Worm (Caenorhabditis elegans) whole organism, L4 larva: ENCODE data around the gene K10F12.7.

Source experiments
- F26F4.8 ChIP-seq: fragments of 200-800 bp; sonication (Bioruptor generic); conservative IDR thresholded peaks from 2 replicates; pipeline ENCODE4 v1.3.6; 2022; ENCODE audit warnings: missing genetic modification characterization, missing compliant biosample characterization
- T26A8.4 ChIP-seq: fragments of 200-800 bp; sonication (Bioruptor generic); IDR thresholded peaks from 2 replicates; pipeline ENCODE4 v1.3.6; 2022; ENCODE audit warnings: missing genetic modification characterization, missing compliant biosample characterization
- Y105C5A.15 ChIP-seq: fragments of 200-800 bp; sonication (Bioruptor generic); IDR thresholded peaks from 2 replicates; pipeline ENCODE4 v1.3.6; 2022; ENCODE audit warnings: missing genetic modification characterization, missing compliant biosample characterization
- Y5F2A.4 ChIP-seq: fragments of 200-800 bp; sonication (Bioruptor generic); optimal IDR thresholded peaks from 2 replicates; lab custom pipeline; 2018; ENCODE audit warnings: mild to moderate bottlenecking, missing genetic modification characterization, missing compliant biosample characterization
- Y75B8A.6 ChIP-seq: fragments of 200-800 bp; sonication (Bioruptor generic); IDR thresholded peaks from 2 replicates; pipeline ENCODE4 v1.3.6; 2022; ENCODE audit warnings: missing genetic modification reagents, missing genetic modification characterization, missing compliant biosample characterization
- ceh-20 ChIP-seq: fragments of 200-800 bp; sonication (Bioruptor generic); IDR thresholded peaks from 2 replicates; pipeline ENCODE4 v1.3.6; 2022; ENCODE audit warnings: missing genetic modification reagents, missing genetic modification characterization, missing compliant biosample characterization
- ceh-28 ChIP-seq: fragments of 150-350 bp; optimal IDR thresholded peaks from 2 replicates; lab custom pipeline; 2014; ENCODE audit warnings: missing biosample characterization, missing genetic modification reagents, missing genetic modification characterization
- ceh-32 ChIP-seq: sonication (generic microtip); optimal IDR thresholded peaks from 2 replicates; lab custom pipeline; 2016; ENCODE audit warnings: mild to moderate bottlenecking, missing genetic modification characterization, missing compliant biosample characterization; ENCODE audit not compliant: poor library complexity
- ceh-82 ChIP-seq: sonication (generic microtip); optimal IDR thresholded peaks from 2 replicates; lab custom pipeline; 2017; ENCODE audit warnings: missing biosample characterization, missing genetic modification characterization
- ces-1 ChIP-seq: fragments of 150-350 bp; sonication (generic microtip); optimal IDR thresholded peaks from 4 replicates; lab custom pipeline; 2014; ENCODE audit warnings: missing biosample characterization, missing genetic modification reagents, missing genetic modification characterization
- cey-2 ChIP-seq: sonication (generic microtip); optimal IDR thresholded peaks from 3 replicates; lab custom pipeline; 2017; ENCODE audit warnings: missing genetic modification characterization, mild to moderate bottlenecking, missing compliant biosample characterization, antibody characterized with exemption, borderline replicate concordance; ENCODE audit not compliant: insufficient read depth
- dmd-8 ChIP-seq: fragments of 200-800 bp; sonication (Bioruptor generic); IDR thresholded peaks from 2 replicates; pipeline ENCODE4 v1.3.6; 2022; ENCODE audit warnings: missing genetic modification characterization, missing compliant biosample characterization
- dpl-1 ChIP-seq: fragments of 150-350 bp; optimal IDR thresholded peaks from 2 replicates; lab custom pipeline; 2014; ENCODE audit warnings: missing biosample characterization, missing genetic modification reagents, missing genetic modification characterization
- duxl-1 ChIP-seq: sonication (generic microtip); optimal IDR thresholded peaks from 2 replicates; lab custom pipeline; 2016; ENCODE audit warnings: mild to moderate bottlenecking, missing genetic modification characterization, moderate library complexity, missing compliant biosample characterization; ENCODE audit not compliant: poor library complexity
- dve-1 ChIP-seq: sonication (generic microtip); optimal IDR thresholded peaks from 2 replicates; lab custom pipeline; 2017; ENCODE audit warnings: antibody characterized with exemption, mild to moderate bottlenecking, missing genetic modification characterization, missing compliant biosample characterization; ENCODE audit not compliant: insufficient read depth
- egl-43 ChIP-seq: fragments of 200-800 bp; sonication (Bioruptor generic); IDR thresholded peaks from 2 replicates; pipeline ENCODE4 v1.3.6; 2022; ENCODE audit warnings: missing genetic modification reagents, missing genetic modification characterization, missing compliant biosample characterization
- hlh-11 ChIP-seq: fragments of 200-800 bp; sonication (Bioruptor generic); optimal IDR thresholded peaks from 2 replicates; lab custom pipeline; 2018; ENCODE audit warnings: mild to moderate bottlenecking, missing genetic modification characterization, missing compliant biosample characterization
- hlh-30 ChIP-seq: sonication (generic microtip); optimal IDR thresholded peaks from 2 replicates; lab custom pipeline; 2017; ENCODE audit warnings: antibody characterized with exemption, mild to moderate bottlenecking, missing genetic modification characterization, missing compliant biosample characterization; ENCODE audit not compliant: insufficient read depth
- hmg-1.1 ChIP-seq: fragments of 200-800 bp; sonication (Bioruptor generic); IDR thresholded peaks from 2 replicates; pipeline ENCODE4 v1.3.6; 2022; ENCODE audit warnings: missing genetic modification reagents, missing genetic modification characterization, missing compliant biosample characterization
- jun-1 ChIP-seq: fragments of 150-350 bp; optimal IDR thresholded peaks from 2 replicates; lab custom pipeline; 2014; ENCODE audit warnings: missing biosample characterization, missing genetic modification reagents, missing genetic modification characterization
- lin-1 ChIP-seq: fragments of 200-800 bp; sonication (Bioruptor generic); IDR thresholded peaks from 2 replicates; pipeline ENCODE4 v1.3.6; 2022; ENCODE audit warnings: missing genetic modification reagents, missing genetic modification characterization, missing compliant biosample characterization
- lin-39 ChIP-seq: fragments of 150-350 bp; optimal IDR thresholded peaks from 2 replicates; lab custom pipeline; 2014; ENCODE audit warnings: missing biosample characterization, missing genetic modification reagents, missing genetic modification characterization
- lir-3 ChIP-seq: sonication (generic microtip); optimal IDR thresholded peaks from 2 replicates; lab custom pipeline; 2016; ENCODE audit warnings: mild to moderate bottlenecking, missing genetic modification characterization, missing compliant biosample characterization
- lsy-2 ChIP-seq, 2 experiments: fragments of 150-350 bp in 1 of 2; sonication (generic microtip) in 1 of 2; optimal IDR thresholded peaks; 2 replicates each; lab custom pipeline; 2014 to 2017; ENCODE audit warnings: missing biosample characterization in 2 of 2, missing genetic modification characterization in 2 of 2
- madf-5 ChIP-seq, 2 experiments: fragments of 200-800 bp; sonication (Bioruptor generic); IDR thresholded peaks; 2 replicates each; pipeline ENCODE4 v1.3.6; 2022; ENCODE audit warnings: missing compliant biosample characterization in 2 of 2, missing genetic modification characterization in 2 of 2
- mdt-29 ChIP-seq: fragments of 200-800 bp; sonication (Bioruptor generic); IDR thresholded peaks from 2 replicates; pipeline ENCODE4 v1.3.6; 2022; ENCODE audit warnings: missing genetic modification reagents, missing genetic modification characterization, missing compliant biosample characterization
- mep-1 ChIP-seq: fragments of 150-350 bp; sonication (generic microtip); optimal IDR thresholded peaks from 3 replicates; lab custom pipeline; 2014; ENCODE audit warnings: missing biosample characterization, missing genetic modification characterization
- mes-2 ChIP-seq: sonication (generic microtip); optimal IDR thresholded peaks from 2 replicates; lab custom pipeline; 2016; ENCODE audit warnings: missing genotype, mild to moderate bottlenecking, missing genetic modification characterization, missing compliant biosample characterization; ENCODE audit not compliant: poor library complexity, severe bottlenecking
- nhr-102 ChIP-seq: sonication (generic microtip); optimal IDR thresholded peaks from 2 replicates; lab custom pipeline; 2016; ENCODE audit warnings: mild to moderate bottlenecking, missing genetic modification characterization, moderate library complexity, missing compliant biosample characterization
- nhr-237 ChIP-seq: sonication (generic microtip); optimal IDR thresholded peaks from 2 replicates; lab custom pipeline; 2017; ENCODE audit warnings: missing biosample characterization, missing genetic modification characterization
- nhr-28 ChIP-seq: fragments of 150-350 bp; optimal IDR thresholded peaks from 2 replicates; lab custom pipeline; 2014; ENCODE audit warnings: missing biosample characterization, missing genetic modification characterization
- nhr-76 ChIP-seq: fragments of 150-350 bp; optimal IDR thresholded peaks from 2 replicates; lab custom pipeline; 2014; ENCODE audit warnings: missing biosample characterization, missing genetic modification characterization
- pqm-1 ChIP-seq: sonication (generic microtip); optimal IDR thresholded peaks from 2 replicates; lab custom pipeline; 2017; ENCODE audit warnings: missing biosample characterization, missing genetic modification characterization
- rbr-2 ChIP-seq: sonication (generic microtip); optimal IDR thresholded peaks from 2 replicates; lab custom pipeline; 2016; ENCODE audit warnings: missing genotype, missing genetic modification characterization, missing compliant biosample characterization
- saeg-2 ChIP-seq: fragments of 200-800 bp; sonication (Bioruptor generic); IDR thresholded peaks from 2 replicates; pipeline ENCODE4 v1.3.6; 2022; ENCODE audit warnings: missing genetic modification reagents, missing genetic modification characterization, missing compliant biosample characterization
- sdz-12 ChIP-seq: fragments of 200-800 bp; sonication (Bioruptor generic); optimal IDR thresholded peaks from 2 replicates; lab custom pipeline; 2018; ENCODE audit warnings: mild to moderate bottlenecking, missing genetic modification characterization, missing compliant biosample characterization
- set-16 ChIP-seq: fragments of 200-800 bp; sonication (Bioruptor generic); IDR thresholded peaks from 2 replicates; pipeline ENCODE4 v1.3.6; 2022; ENCODE audit warnings: missing genetic modification reagents, missing genetic modification characterization, missing compliant biosample characterization
- tag-97 ChIP-seq: fragments of 200-800 bp; sonication (Bioruptor generic); IDR thresholded peaks from 2 replicates; pipeline ENCODE4 v1.3.6; 2022; ENCODE audit warnings: missing genetic modification characterization, missing compliant biosample characterization
- unc-62 ChIP-seq, 3 experiments: fragments of 150-350 bp in 1 of 3; sonication (generic microtip); optimal IDR thresholded peaks in 2 of 3; peaks in 1 of 3; 1 replicate in 1 of 3; 2 replicates in 2 of 3; lab custom pipeline; 2014 to 2017; ENCODE audit warnings: missing biosample characterization in 3 of 3, missing genetic modification characterization in 3 of 3, missing genetic modification reagents in 3 of 3, missing genotype in 1 of 3
- zfp-2 ChIP-seq: sonication (generic microtip); optimal IDR thresholded peaks from 2 replicates; lab custom pipeline; 2016; ENCODE audit warnings: mild to moderate bottlenecking, missing genetic modification characterization, missing compliant biosample characterization
- zip-2 ChIP-seq: fragments of 150-350 bp; optimal IDR thresholded peaks from 2 replicates; lab custom pipeline; 2014; ENCODE audit warnings: missing biosample characterization, missing genetic modification characterization

The K10F12.7 gene

DNA sequence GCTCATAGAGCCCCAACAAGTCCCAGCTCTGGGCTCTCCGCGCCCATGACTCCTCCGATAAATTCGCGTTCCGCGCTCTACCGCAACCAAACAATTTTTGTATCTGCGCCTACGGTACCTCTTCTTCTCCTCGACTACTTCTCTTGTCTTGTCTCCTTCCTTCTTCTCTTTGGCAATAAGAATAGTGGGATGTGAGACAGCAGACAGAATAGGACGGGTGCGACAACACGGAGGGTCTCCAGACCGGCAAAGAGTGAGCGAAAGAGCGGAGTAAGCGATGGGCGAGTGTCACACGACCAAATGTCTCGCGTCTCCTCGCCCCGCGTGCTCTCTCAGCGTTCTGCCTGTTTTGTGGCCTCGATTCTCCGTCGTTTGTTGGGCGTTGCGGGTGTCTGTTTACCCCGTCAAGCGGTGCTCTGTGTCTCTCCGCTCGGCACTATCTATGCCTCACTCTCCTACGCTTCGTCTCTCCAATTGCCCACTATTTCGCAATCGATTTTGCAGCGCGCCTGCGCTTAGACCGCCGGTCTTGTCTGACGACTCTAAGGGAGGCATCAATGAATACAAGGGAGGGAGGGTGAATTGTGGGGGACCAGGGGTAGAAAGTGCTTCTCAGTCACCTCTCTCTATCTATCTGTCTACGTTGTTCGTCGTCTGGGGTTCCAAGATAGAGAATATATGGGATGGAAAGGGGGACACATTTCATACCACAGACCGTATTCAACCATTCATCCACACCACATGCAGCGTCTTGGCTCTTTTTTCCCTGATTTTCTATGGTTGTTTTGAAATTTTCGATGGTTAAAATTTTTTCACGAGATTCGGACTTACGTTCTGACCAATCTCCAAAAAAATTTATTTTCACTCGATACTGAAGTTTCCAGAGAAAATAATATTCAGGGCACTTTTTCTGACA, 27.6 kb downstream of the K10F12.7 start, which contains the start of gene gei-4 (continued):
- TF ChIP-seq T26A8.4 (GFP tag; lab: Robert Waterston, UW) = no peak; the same call in none of the 2 replicates
- TF ChIP-seq Y5F2A.4 (GFP tag; lab: Kevin White, UChicago) = no peak
- TF ChIP-seq hmg-1.1 (GFP tag; lab: Robert Waterston, UW) = peak; percentile 95
- no peak for TF ChIP-seq lin-39 (tag; lab: Kevin White, UChicago)
- no peak for TF ChIP-seq ces-1 (GFP tag; lab: Kevin White, UChicago)
- TF ChIP-seq jun-1 (tag; lab: Kevin White, UChicago) = peak; percentile 66
- no peak for TF ChIP-seq zfp-2 (tag; lab: Kevin White, UChicago)
- TF ChIP-seq sdz-12 = no peak
- no peak for TF ChIP-seq Y75B8A.6 (GFP tag; lab: Robert Waterston, UW)
- TF ChIP-seq nhr-28 (tag; lab: Kevin White, UChicago) = peak; percentile 76
- TF ChIP-seq set-16 = peak; percentile 99
- TF ChIP-seq nhr-237 (tag; lab: Kevin White, UChicago) = no peak
- no peak for TF ChIP-seq F26F4.8 (GFP tag; lab: Robert Waterston, UW)
- TF ChIP-seq duxl-1 (tag; lab: Kevin White, UChicago) = peak; percentile 48
- peak; percentile 68; the same call in 1 of the 2 replicates for TF ChIP-seq egl-43
- TF ChIP-seq rbr-2 = peak; percentile 91
- TF ChIP-seq nhr-76 (tag; lab: Kevin White, UChicago) = no peak
- TF ChIP-seq mdt-29 (GFP tag; lab: Robert Waterston, UW) = peak; percentile 22
- TF ChIP-seq, all 104 proteins: peak for 54

DNA sequence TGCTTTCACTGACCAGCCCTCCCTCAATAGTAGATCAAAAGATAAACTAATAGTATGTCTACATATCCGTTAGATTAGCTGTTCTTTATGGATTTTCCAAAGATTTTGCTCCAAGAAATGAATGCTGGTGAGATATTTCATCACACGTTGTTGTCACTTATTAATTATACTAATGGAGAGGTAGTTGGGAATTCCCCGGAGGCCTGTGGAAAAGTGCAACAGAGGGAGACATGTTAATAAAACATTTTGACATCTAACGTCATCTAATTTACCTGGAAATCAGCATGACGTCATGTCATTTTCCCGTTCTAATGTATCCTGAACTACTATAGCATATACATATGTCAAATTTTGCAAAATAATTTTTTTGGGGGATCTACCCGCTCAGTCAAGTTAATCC, 29.4 kb downstream of the K10F12.7 start:
- TF ChIP-seq nhr-76 (tag; lab: Kevin White, UChicago) (no peak), lir-3 (no peak), ceh-82 (tag; lab: Kevin White, UChicago) (no peak), pqm-1 (tag; lab: Kevin White, UChicago) (no peak), lin-39 (tag; lab: Kevin White, UChicago) (no peak), ceh-28 (tag; lab: Kevin White, UChicago) (no peak), ceh-32 (tag; lab: Kevin White, UChicago) (no peak), T26A8.4 (GFP tag; lab: Robert Waterston, UW) (no peak), Y105C5A.15 (GFP tag; lab: Robert Waterston, UW) (no peak), zip-2 (tag; lab: Kevin White, UChicago) (no peak), madf-5 (GFP tag; IDR thresholded peaks at IDR 0.05; lab: Robert Waterston, UW) (no peak), jun-1 (tag; lab: Kevin White, UChicago) (no peak), dpl-1 (GFP tag; lab: Kevin White, UChicago) (no peak), tag-97 (GFP tag; lab: Robert Waterston, UW) (no peak), dmd-8 (GFP tag; lab: Robert Waterston, UW) (no peak), nhr-102 (tag; lab: Kevin White, UChicago) (no peak), cey-2 (tag; lab: Kevin White, UChicago) (no peak), ceh-20 (GFP tag; lab: Robert Waterston, UW) (no peak)

DNA sequence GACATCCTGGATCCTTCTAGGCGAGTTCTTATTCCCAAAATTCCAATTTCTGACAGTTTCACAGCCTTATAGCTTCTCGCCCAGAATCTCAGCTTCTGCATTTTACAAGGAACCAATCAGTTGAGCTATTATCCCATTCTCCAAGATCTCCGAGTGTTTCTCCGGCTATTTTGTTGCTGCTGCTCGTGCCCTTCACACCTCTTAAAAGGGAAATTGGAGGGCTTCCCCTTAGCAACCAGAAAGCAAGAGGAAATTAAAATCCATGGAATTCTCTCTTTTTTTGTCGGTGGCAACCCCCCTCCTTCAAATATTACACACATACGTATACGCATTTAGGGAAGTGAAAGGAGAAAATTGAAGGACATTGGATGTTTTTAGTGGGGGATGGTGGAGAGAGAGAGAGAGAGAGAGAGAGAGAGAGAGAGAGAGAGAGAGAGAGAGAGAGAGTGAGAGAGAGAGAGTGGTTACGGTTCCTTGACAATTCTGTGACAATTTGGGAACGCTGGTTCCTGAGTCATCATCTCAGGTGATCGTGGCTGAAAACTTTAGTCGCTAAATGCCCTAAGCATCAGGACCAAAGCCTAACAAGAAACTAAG, 30.4 kb downstream of the K10F12.7 start:
- TF ChIP-seq sdz-12 (no peak), unc-62 (GFP tag; optimal IDR thresholded peaks at IDR 0.05 in 1 of 2; lab: Kevin White, UChicago) (peak in 1 of 2 experiments; percentile 70), unc-62 (tag; optimal IDR thresholded peaks at IDR 0.05; lab: Kevin White, UChicago) (no peak), set-16 (peak; percentile 50; the same call in 1 of the 2 replicates), lsy-2 (tag; optimal IDR thresholded peaks at IDR 0.05; lab: Kevin White, UChicago) (peak in 1 of 2 experiments; percentile 14), dve-1 (peak; percentile 11), madf-5 (GFP tag; IDR thresholded peaks at IDR 0.05; lab: Robert Waterston, UW) (no peak), lin-1 (GFP tag; lab: Robert Waterston, UW) (no peak), mes-2 (tag; lab: Kevin White, UChicago) (peak; percentile 26), cey-2 (tag; lab: Kevin White, UChicago) (no peak), mep-1 (tag; lab: Kevin White, UChicago) (peak; percentile 49), hlh-11 (tag; lab: Kevin White, UChicago) (peak; percentile 31), hlh-30 (peak; percentile 33), saeg-2 (no peak)
- TF ChIP-seq, all 104 proteins: peak for 8
